Worm (Caenorhabditis elegans): Measurements from ENCODE around the gene R05D3.12.

DNA sequence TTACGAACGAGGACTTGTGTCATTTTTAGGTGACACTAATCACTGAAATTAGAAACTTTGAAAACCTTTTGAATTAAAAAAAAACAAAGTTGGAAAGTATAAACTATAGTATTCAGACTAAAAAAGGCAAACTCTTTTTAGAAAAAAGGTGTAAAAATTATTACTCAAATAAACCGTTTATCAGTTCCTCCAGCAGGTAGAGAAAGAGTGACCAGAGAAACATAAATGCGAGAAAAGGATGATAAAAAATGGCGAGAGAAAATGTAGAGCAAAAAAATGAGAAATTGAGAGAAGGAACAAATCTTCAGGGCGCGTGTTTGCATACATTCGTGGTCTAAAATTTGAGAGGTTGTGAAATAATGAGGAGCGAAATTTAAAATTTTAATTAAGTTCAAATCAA, 21.1 kb downstream of the R05D3.12 start, which contains the start of gene lap-1:
- TF ChIP-seq Y75B8A.6 (GFP tag; IDR thresholded peaks at IDR 0.05) (no peak), ama-1 (optimal IDR thresholded peaks at IDR 0.05) (no peak), lin-15B (tag; optimal IDR thresholded peaks at IDR 0.05) (no peak), jun-1 (tag; optimal IDR thresholded peaks at IDR 0.05) (no peak), nhr-25 (tag; optimal IDR thresholded peaks at IDR 0.05; ENCODE audit: borderline replicate concordance, insufficient read depth) (no peak), unc-62 (GFP tag; optimal IDR thresholded peaks at IDR 0.05 in 1 of 2) (no peak), unc-62 (tag; optimal IDR thresholded peaks at IDR 0.05) (no peak), ceh-82 (tag; optimal IDR thresholded peaks at IDR 0.05) (no peak), egl-27 (tag; optimal IDR thresholded peaks at IDR 0.05) (no peak)
